Worm (Caenorhabditis elegans) whole organism, L4 larva: ENCODE results near the gene C32D5.12.

Experiments used
- nhr-10 ChIP-seq: fragments of 150-350 bp; optimal IDR thresholded peaks from 2 replicates; lab custom pipeline; 2014; ENCODE audit warnings: missing biosample characterization, missing genetic modification characterization
- pqm-1 ChIP-seq: sonication (generic microtip); optimal IDR thresholded peaks from 2 replicates; lab custom pipeline; 2017; ENCODE audit warnings: missing biosample characterization, missing genetic modification characterization

DNA sequence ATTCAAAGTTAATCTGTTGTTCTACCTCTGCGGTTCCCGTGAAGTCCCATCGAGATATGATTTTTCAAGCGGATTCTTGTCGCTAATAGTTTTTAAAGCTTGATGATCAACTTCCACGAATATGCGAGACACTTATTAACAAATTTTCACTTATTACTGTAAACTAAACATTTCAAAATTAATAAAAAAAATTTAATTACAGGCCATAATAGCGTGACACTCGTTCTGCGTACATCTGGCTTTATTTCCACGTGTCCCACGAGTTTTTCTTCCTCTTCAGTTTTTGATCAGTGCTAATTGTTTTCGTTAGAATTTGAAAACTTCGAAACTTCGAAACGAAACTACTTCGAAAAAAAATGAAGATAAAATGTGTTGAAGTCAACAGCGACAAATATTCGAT lies 42.8 kb upstream of the C32D5.12 start, which contains the start of gene btb-2:
- TF ChIP-seq nhr-10 (tag; lab: Kevin White, UChicago) (no peak), pqm-1 (tag; lab: Kevin White, UChicago) (no peak)
